Worm (Caenorhabditis elegans) whole organism, early embryonic: ENCODE data around the gene chil-10.

Experiments used
- B0310.2 ChIP-seq: sonication (generic microtip); optimal IDR thresholded peaks from 2 replicates; lab custom pipeline; 2016; ENCODE audit warnings: mild to moderate bottlenecking, missing genetic modification characterization, missing compliant biosample characterization
- F13C5.2 ChIP-seq: sonication (generic microtip); optimal IDR thresholded peaks from 2 replicates; lab custom pipeline; 2017; ENCODE audit warnings: mild to moderate bottlenecking, missing genetic modification characterization, inconsistent platforms, missing compliant biosample characterization
- aly-1 ChIP-seq: sonication (generic microtip); optimal IDR thresholded peaks from 2 replicates; lab custom pipeline; 2016; ENCODE audit warnings: missing genetic modification characterization, missing compliant biosample characterization
- ama-1 ChIP-seq: fragments of 150-350 bp; optimal IDR thresholded peaks from 2 replicates; lab custom pipeline; 2014
- ceh-13 ChIP-seq: fragments of 200-800 bp; sonication (Bioruptor generic); optimal IDR thresholded peaks from 2 replicates; lab custom pipeline; 2018; ENCODE audit warnings: mild to moderate bottlenecking, missing genetic modification characterization, missing compliant biosample characterization
- ceh-36 ChIP-seq: sonication (generic microtip); optimal IDR thresholded peaks from 2 replicates; lab custom pipeline; 2016; ENCODE audit warnings: missing genetic modification characterization, inconsistent platforms, missing compliant biosample characterization
- ets-7 ChIP-seq: sonication (generic microtip); optimal IDR thresholded peaks from 2 replicates; lab custom pipeline; 2016; ENCODE audit warnings: missing genotype, missing genetic modification characterization, missing compliant biosample characterization
- flt-1 ChIP-seq: fragments of 200-800 bp; sonication (Bioruptor generic); IDR thresholded peaks from 2 replicates; pipeline ENCODE4 v1.3.6; 2022; ENCODE audit warnings: missing genetic modification characterization, missing compliant biosample characterization
- hmbx-1 ChIP-seq: sonication (generic microtip); optimal IDR thresholded peaks from 2 replicates; lab custom pipeline; 2016; ENCODE audit warnings: mild to moderate bottlenecking, missing genetic modification characterization, missing compliant biosample characterization
- hmg-4 ChIP-seq: fragments of 200-800 bp; sonication (Bioruptor generic); optimal IDR thresholded peaks from 2 replicates; lab custom pipeline; 2018; ENCODE audit warnings: mild to moderate bottlenecking, missing genetic modification characterization, missing compliant biosample characterization
- hnd-1 ChIP-seq: sonication (generic microtip); optimal IDR thresholded peaks from 2 replicates; lab custom pipeline; 2016; ENCODE audit warnings: missing genetic modification characterization, missing compliant biosample characterization
- pes-1 ChIP-seq: fragments of 200-800 bp; sonication (Bioruptor generic); IDR thresholded peaks from 2 replicates; pipeline ENCODE4 v1.3.6; 2022; ENCODE audit warnings: missing genetic modification reagents, missing genetic modification characterization, missing compliant biosample characterization
- scrt-1 ChIP-seq: fragments of 200-800 bp; sonication (Bioruptor generic); IDR thresholded peaks from 2 replicates; pipeline ENCODE4 v1.3.6; 2022; ENCODE audit warnings: missing genetic modification characterization, missing compliant biosample characterization
- sea-1 ChIP-seq: fragments of 200-800 bp; sonication (Bioruptor generic); conservative IDR thresholded peaks from 2 replicates; pipeline ENCODE4 v1.3.6; 2022; ENCODE audit warnings: missing genetic modification characterization, missing compliant biosample characterization
- tbx-11 ChIP-seq: fragments of 200-800 bp; sonication (Bioruptor generic); IDR thresholded peaks from 2 replicates; pipeline ENCODE4 v1.3.6; 2022; ENCODE audit warnings: missing genetic modification characterization, missing compliant biosample characterization
- tbx-37 ChIP-seq: fragments of 200-800 bp; sonication (Bioruptor generic); conservative IDR thresholded peaks from 2 replicates; pipeline ENCODE4 v1.3.6; 2022; ENCODE audit warnings: missing genetic modification reagents, missing genetic modification characterization, missing compliant biosample characterization
- tra-4 ChIP-seq: sonication (generic microtip); optimal IDR thresholded peaks from 2 replicates; lab custom pipeline; 2017; ENCODE audit warnings: missing genetic modification characterization, missing compliant biosample characterization

Gene chil-10

ce11 chrX:957581-957980, at the start of gene chil-10:
Gene chil-10 (plus strand): TSS chrX:957881.
- TF ChIP-seq hmbx-1 (tag; lab: Kevin White, UChicago) (no peak), hnd-1 (no peak), scrt-1 (GFP tag; lab: Robert Waterston, UW) (no peak), ceh-36 (tag; lab: Kevin White, UChicago) (no peak), tra-4 (no peak), B0310.2 (tag; lab: Kevin White, UChicago) (no peak), flt-1 (GFP tag; lab: Robert Waterston, UW) (no peak), aly-1 (tag; lab: Kevin White, UChicago) (no peak), ceh-13 (GFP tag; lab: Kevin White, UChicago) (no peak), tbx-37 (GFP tag; lab: Robert Waterston, UW) (no peak)

- TF ChIP-seq hmg-4 (GFP tag; lab: Kevin White, UChicago): no peak
- no peak for TF ChIP-seq hmbx-1 (tag; lab: Kevin White, UChicago)
- TF ChIP-seq B0310.2 (tag; lab: Kevin White, UChicago): no peak
- no peak for TF ChIP-seq aly-1 (tag; lab: Kevin White, UChicago)
- TF ChIP-seq sea-1: no peak
- TF ChIP-seq ceh-13 (GFP tag; lab: Kevin White, UChicago): no peak
- TF ChIP-seq pes-1: no peak
- no peak for TF ChIP-seq hnd-1
- no peak for TF ChIP-seq tbx-37 (GFP tag; lab: Robert Waterston, UW)
- TF ChIP-seq F13C5.2 (tag; lab: Kevin White, UChicago): no peak
- TF ChIP-seq tbx-11 (GFP tag; lab: Robert Waterston, UW): no peak
Observed at ce11 chrX:910337-910736, 47.3 kb upstream of the chil-10 start.

- TF ChIP-seq tbx-11 (GFP tag; lab: Robert Waterston, UW) (no peak), F13C5.2 (tag; lab: Kevin White, UChicago) (no peak), hmg-4 (GFP tag; lab: Kevin White, UChicago) (no peak), pes-1 (no peak), ama-1 (no peak), tbx-37 (GFP tag; lab: Robert Waterston, UW) (no peak), hnd-1 (no peak), B0310.2 (tag; lab: Kevin White, UChicago) (no peak), ceh-13 (GFP tag; lab: Kevin White, UChicago) (no peak), ceh-36 (tag; lab: Kevin White, UChicago) (no peak), ets-7 (tag; lab: Kevin White, UChicago) (no peak), scrt-1 (GFP tag; lab: Robert Waterston, UW) (no peak), flt-1 (GFP tag; lab: Robert Waterston, UW) (no peak), aly-1 (tag; lab: Kevin White, UChicago) (no peak), sea-1 (no peak), tra-4 (no peak)
Observed at ce11 chrX:912564-912963, 45.1 kb upstream of the chil-10 start.

DNA sequence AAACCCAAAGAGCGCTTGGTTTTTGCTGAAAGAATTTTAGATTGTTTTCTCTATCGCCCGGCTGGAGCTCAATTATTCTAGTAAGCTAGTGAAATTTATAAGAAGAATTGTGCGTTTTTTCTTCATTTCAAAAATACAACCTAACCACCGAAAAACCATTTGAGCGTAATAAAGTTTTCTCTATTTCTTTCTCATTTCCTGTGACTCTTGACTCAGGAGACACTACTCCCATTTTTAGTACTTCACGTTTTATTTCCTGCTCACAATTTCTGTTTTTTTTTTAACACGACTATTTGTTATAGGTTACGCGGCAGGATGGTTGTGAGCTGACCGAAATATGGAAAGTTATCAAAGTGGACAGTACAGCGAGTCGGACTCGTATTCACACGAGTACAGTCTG, 44.7 kb upstream of the chil-10 start, which contains the start of gene F35H12.6:
Gene F35H12.6 (plus strand): TSS at position 301 of the 400 bp plus-strand sequence.
- TF ChIP-seq sea-1 (no peak), hnd-1 (no peak), tbx-37 (GFP tag; lab: Robert Waterston, UW) (no peak)

- TF ChIP-seq hnd-1 (no peak), hmg-4 (GFP tag; lab: Kevin White, UChicago) (peak; percentile 4), tbx-37 (GFP tag; lab: Robert Waterston, UW) (0 out of 2 replicates have a peak, but pooled peaks have one; percentile 23)
Observed at ce11 chrX:915510-915909, 42.2 kb upstream of the chil-10 start, which contains the start of gene sel-12. Gene sel-12 (plus strand): TSS chrX:915867.

ce11 chrX:918097-918496, 39.6 kb upstream of the chil-10 start, which contains the start of gene F35H12.5:
Gene F35H12.5 (plus strand): TSS chrX:918397.
- TF ChIP-seq scrt-1 (GFP tag; lab: Robert Waterston, UW) (no peak), ets-7 (tag; lab: Kevin White, UChicago) (no peak), ama-1 (no peak), ceh-13 (GFP tag; lab: Kevin White, UChicago) (no peak), hnd-1 (no peak), tbx-37 (GFP tag; lab: Robert Waterston, UW) (no peak), tra-4 (no peak), tbx-11 (GFP tag; lab: Robert Waterston, UW) (no peak), F13C5.2 (tag; lab: Kevin White, UChicago) (no peak), ceh-36 (tag; lab: Kevin White, UChicago) (no peak), pes-1 (no peak), sea-1 (no peak), B0310.2 (tag; lab: Kevin White, UChicago) (no peak), hmbx-1 (tag; lab: Kevin White, UChicago) (no peak), hmg-4 (GFP tag; lab: Kevin White, UChicago) (no peak), flt-1 (GFP tag; lab: Robert Waterston, UW) (no peak), aly-1 (tag; lab: Kevin White, UChicago) (no peak)

DNA sequence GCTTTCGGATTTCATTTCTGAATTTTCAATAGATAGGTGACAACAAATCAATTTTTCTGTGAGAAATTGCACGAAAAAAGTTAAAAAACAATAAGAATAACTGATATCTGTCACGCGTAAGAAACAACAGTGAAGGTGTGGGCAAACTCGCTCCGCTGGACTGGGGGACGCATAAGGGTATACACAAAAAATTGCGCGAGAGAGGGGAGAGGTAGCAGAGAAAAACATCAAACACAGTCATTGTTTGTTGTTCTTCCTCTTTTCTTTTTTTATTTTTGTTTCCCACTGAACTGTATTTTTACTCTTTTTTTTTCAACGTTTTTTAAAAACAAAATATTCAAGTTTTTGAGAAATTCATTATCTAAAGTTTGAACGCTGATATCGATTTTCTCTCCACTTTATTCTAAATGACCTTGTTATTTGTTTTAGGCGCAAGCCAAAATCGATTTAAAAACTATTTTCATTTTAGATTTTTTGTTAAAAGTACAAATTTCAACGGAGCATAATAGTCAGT, 33.1 kb upstream of the chil-10 start, which contains the start of the genes pifk-1 and tbc-11:
Gene pifk-1 (minus strand): TSS at position 17 of the 514 bp plus-strand sequence.
Gene tbc-11 (plus strand): TSS at position 464 of the 514 bp plus-strand sequence.
- TF ChIP-seq ceh-13 (GFP tag; lab: Kevin White, UChicago) (no peak), tbx-11 (GFP tag; lab: Robert Waterston, UW) (no peak), hnd-1 (no peak), hmg-4 (GFP tag; lab: Kevin White, UChicago) (no peak), sea-1 (no peak), ceh-36 (tag; lab: Kevin White, UChicago) (no peak), ama-1 (no peak), pes-1 (no peak), flt-1 (GFP tag; lab: Robert Waterston, UW) (no peak), aly-1 (tag; lab: Kevin White, UChicago) (no peak), B0310.2 (tag; lab: Kevin White, UChicago) (no peak), tra-4 (no peak), scrt-1 (GFP tag; lab: Robert Waterston, UW) (no peak), tbx-37 (GFP tag; lab: Robert Waterston, UW) (no peak), hmbx-1 (tag; lab: Kevin White, UChicago) (no peak), F13C5.2 (tag; lab: Kevin White, UChicago) (no peak)
